Worm (Caenorhabditis elegans): ENCODE measurements around the gene Y69H2.9.

Gene Y69H2.9

DNA sequence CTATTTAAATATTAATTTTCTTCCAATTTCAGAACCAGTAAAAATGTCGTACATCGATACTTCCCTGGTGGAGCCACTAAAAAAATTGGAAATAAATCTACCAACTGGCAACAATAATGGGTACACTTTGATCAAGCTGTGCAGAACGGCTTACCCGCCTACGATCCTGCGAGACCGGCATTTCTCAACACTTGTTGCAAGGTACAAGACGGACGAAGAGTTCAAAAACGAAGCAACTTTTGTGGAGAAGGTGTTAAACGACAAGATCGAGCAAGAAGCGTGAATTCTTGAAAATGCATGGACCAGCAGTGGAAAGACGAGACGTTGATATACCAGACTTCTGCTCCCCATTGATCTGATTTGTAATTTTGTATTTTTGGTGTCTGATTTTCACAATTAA is 10.0 kb downstream of the Y69H2.9 start:
- TF ChIP-seq alr-1 (tag; optimal IDR thresholded peaks at IDR 0.05) (no peak), elt-1 (tag; optimal IDR thresholded peaks at IDR 0.05) (no peak), nhr-10 (tag; optimal IDR thresholded peaks at IDR 0.05) (no peak), snpc-4 (tag; optimal IDR thresholded peaks at IDR 0.05) (no peak), Y55F3AM.14 (GFP tag; optimal IDR thresholded peaks at IDR 0.05) (no peak), mab-5 (tag; optimal IDR thresholded peaks at IDR 0.05) (no peak), F13H6.1 (tag; optimal IDR thresholded peaks at IDR 0.05) (no peak), crh-2 (tag; optimal IDR thresholded peaks at IDR 0.05) (no peak), dmd-4 (tag; optimal IDR thresholded peaks at IDR 0.05) (no peak), skn-1 (tag; optimal IDR thresholded peaks at IDR 0.05) (no peak), unc-39 (tag; optimal IDR thresholded peaks at IDR 0.05) (no peak), lin-11 (tag; optimal IDR thresholded peaks at IDR 0.05) (no peak), ceh-82 (tag; optimal IDR thresholded peaks at IDR 0.05) (no peak), sma-9 (GFP tag; optimal IDR thresholded peaks at IDR 0.05) (no peak), sma-9 (tag; optimal IDR thresholded peaks at IDR 0.05) (no peak), sem-4 (tag; optimal IDR thresholded peaks at IDR 0.05) (no peak), nhr-6 (tag; optimal IDR thresholded peaks at IDR 0.05) (no peak)

DNA sequence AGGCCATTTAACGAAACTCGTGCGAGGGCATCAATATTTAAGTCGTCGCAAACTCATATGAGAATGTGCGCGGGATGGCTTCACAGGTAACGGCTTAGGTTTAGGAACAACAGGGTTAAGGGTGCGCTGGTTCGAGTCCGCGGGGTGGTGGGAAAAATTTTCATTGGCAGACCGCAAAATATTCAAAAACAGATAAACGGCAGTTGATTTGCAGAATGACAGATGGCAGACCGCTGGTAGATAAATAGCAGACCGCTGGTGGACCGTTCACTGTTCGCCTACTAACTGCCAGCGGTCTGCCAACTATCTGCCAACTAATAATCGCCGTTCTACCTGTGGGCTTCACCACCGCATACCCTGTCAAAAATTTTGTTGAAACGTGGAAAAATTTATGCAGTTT is 10.8 kb downstream of the Y69H2.9 start:
- TF ChIP-seq lsy-2 (tag; optimal IDR thresholded peaks at IDR 0.05) (no peak), sma-9 (GFP tag; optimal IDR thresholded peaks at IDR 0.05) (no peak), sma-9 (tag; optimal IDR thresholded peaks at IDR 0.05) (no peak), R02D3.7 (tag; optimal IDR thresholded peaks at IDR 0.05) (no peak)

DNA sequence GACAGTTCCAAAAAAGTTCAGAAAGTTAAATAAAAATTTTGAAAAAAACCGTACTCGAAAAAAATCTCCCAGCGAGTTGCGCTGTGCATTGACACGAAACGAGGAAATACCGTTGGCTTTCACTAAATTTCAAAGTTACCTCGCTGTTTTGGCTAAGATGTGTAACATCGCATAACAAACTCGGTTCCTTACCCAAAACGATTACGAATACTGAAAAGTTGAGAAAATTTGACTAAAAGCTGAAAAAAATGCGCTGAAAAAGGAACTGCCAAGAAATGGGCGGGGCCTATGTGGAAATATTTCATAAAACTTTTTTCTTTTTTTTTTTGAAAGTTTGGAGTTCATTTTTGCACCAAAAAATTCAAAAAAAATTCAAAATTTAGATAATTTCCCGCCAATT is 18.1 kb downstream of the Y69H2.9 start:
- no peak for TF ChIP-seq unc-39 (tag; optimal IDR thresholded peaks at IDR 0.05)
- TF ChIP-seq nhr-23 (tag; optimal IDR thresholded peaks at IDR 0.05): peak; percentile 34

DNA sequence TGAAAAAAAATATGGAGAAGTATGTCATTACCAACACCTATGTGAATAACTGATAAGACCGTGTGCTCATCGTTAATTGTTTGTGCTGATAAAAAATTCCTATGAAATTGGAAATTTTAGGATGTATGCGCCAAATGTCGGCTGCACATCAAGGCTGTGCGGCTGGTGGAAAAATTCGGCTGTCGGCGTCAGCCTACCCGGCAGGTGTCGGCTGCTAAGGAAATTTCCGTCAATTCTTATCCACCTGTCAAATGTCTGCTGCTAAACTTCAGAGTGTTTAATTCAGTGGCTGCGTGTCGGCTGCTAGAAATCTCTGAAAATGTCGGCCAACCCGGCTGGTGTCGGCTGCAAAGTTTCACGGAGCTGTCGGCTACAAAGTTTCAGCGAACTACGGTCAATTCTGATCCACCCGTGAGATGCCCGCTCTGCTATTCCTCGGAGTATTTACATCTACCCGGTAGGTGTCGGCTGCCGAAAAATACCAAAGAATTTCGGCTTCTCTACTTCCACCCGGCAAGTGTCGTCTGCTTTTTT is 18.7 kb downstream of the Y69H2.9 start, which contains the start of gene Y17D7C.2:
Gene Y17D7C.2 (minus strand): TSS at position 32 of the 534 bp plus-strand sequence.
- TF ChIP-seq R02D3.7 (tag; optimal IDR thresholded peaks at IDR 0.05) (no peak), snpc-4 (tag; optimal IDR thresholded peaks at IDR 0.05) (no peak), ztf-4 (tag; optimal IDR thresholded peaks at IDR 0.05) (no peak), fos-1 (tag; optimal IDR thresholded peaks at IDR 0.05) (peak; percentile 91), lin-13 (GFP tag; optimal IDR thresholded peaks at IDR 0.05) (no peak), sma-3 (GFP tag; optimal IDR thresholded peaks at IDR 0.05) (no peak)

DNA sequence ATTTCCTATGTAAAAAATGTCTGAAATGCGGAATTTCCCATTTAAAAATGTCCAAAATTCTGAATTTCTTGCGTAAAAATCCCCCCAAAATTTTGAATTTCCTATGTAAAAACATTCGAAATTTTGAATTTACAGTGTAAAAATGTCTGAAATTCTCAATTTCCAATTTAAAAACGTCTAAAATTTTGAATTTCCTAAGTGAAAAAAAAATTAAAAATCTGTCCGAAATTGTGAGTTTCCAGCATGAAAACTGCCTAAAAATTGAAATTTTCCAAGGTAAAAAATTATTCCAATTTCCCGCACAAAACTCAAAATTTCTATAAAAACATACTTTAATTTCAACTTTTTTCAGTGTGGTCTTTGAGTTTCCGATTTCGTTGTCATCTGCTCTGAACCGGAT is 20.5 kb downstream of the Y69H2.9 start:
- TF ChIP-seq ztf-11 (tag; optimal IDR thresholded peaks at IDR 0.05): no peak
- no peak for TF ChIP-seq ceh-82 (tag; optimal IDR thresholded peaks at IDR 0.05)
- TF ChIP-seq elt-3 (tag; optimal IDR thresholded peaks at IDR 0.05): no peak

DNA sequence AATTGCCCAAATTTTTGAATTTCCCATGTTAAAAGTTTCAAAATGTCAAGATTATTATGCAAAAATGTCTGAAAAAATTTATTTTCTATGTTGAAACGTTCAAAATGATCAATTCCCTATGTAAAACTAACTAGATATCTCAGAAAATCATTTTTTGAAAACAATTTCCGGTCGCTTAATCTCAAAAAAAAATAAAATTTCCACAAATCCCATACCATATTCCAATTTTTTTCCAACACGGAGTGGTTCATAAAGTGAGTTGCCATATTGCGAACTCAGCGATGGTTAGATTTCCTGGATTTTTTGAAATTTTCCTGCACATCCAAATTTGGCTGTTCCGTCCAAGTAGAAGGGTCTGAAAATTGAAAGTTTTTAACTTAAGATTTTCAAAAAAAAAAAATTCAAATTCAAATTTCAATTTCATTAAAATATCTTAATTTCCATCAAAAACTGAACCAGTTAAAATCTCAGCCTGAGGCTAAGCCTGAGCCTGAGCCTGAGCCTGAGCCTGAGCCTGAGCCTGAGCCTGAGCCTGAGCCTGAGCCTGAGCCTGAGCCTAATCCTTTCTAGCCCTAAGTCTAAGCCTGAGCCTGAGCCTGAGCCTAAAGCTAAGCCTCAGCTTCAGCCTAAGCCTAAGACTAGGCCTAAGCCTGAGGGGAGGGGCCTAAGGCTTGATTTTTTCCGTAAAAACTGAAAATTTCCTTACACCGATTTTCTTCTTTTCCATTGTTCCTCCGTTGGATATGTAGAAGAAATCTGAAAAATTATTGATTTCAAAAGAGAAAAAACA is 21.4 kb downstream of the Y69H2.9 start:
- TF ChIP-seq aly-2 (tag; optimal IDR thresholded peaks at IDR 0.05): no peak
- TF ChIP-seq ceh-82 (tag; optimal IDR thresholded peaks at IDR 0.05): no peak

DNA sequence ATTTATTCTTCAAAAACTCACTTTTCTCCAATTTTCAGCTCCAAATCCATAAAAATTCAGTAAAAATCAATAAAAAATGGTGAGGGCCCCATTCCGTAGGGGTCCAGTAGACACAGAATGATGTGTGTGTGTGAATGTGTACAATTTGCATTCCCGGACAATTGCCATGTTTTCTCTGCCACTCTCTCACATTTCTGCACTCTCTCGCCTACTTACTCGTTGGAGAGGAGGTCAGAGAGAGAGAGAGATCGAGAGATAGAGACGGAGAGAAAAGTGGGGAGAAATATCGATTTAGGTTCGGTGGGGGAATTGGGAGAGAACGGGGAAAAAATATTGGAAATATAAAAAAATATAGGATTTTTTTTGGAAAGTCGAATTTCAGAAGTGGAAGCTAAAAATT is 22.3 kb downstream of the Y69H2.9 start:
- TF ChIP-seq nhr-129 (tag; optimal IDR thresholded peaks at IDR 0.05): peak; percentile 83
- TF ChIP-seq nhr-21 (tag; optimal IDR thresholded peaks at IDR 0.05): peak; percentile 58
- TF ChIP-seq nhr-6 (tag; optimal IDR thresholded peaks at IDR 0.05): peak; percentile 67
- TF ChIP-seq ZK546.5 (tag; optimal IDR thresholded peaks at IDR 0.05): no peak
- no peak for TF ChIP-seq R02D3.7 (tag; optimal IDR thresholded peaks at IDR 0.05)
- TF ChIP-seq gmeb-1 (tag; optimal IDR thresholded peaks at IDR 0.05): peak; percentile 85
- TF ChIP-seq lsy-2 (tag; optimal IDR thresholded peaks at IDR 0.05): peak; percentile 72 to 92
- TF ChIP-seq nhr-10 (tag; optimal IDR thresholded peaks at IDR 0.05): no peak
- TF ChIP-seq mab-5 (tag; optimal IDR thresholded peaks at IDR 0.05): peak; percentile 87
- TF ChIP-seq zag-1 (tag; optimal IDR thresholded peaks at IDR 0.05): peak; percentile 72
- peak; percentile 74 for TF ChIP-seq nhr-25 (tag; optimal IDR thresholded peaks at IDR 0.05)
- no peak for TF ChIP-seq lin-11 (tag; optimal IDR thresholded peaks at IDR 0.05)
- peak; percentile 76 for TF ChIP-seq unc-55 (GFP tag; optimal IDR thresholded peaks at IDR 0.05)
- no peak for TF ChIP-seq ztf-4 (tag; optimal IDR thresholded peaks at IDR 0.05)
- no peak for TF ChIP-seq nhr-12 (tag; optimal IDR thresholded peaks at IDR 0.05)
- peak; percentile 70 for TF ChIP-seq fos-1 (tag; optimal IDR thresholded peaks at IDR 0.05)
- no peak for TF ChIP-seq Y55F3AM.14 (GFP tag; optimal IDR thresholded peaks at IDR 0.05)
- no peak for TF ChIP-seq unc-62 (GFP tag; optimal IDR thresholded peaks at IDR 0.05)
- TF ChIP-seq sem-4 (tag; optimal IDR thresholded peaks at IDR 0.05): peak; percentile 46
- peak; percentile 89 for TF ChIP-seq crh-2 (tag; optimal IDR thresholded peaks at IDR 0.05)
- no peak for TF ChIP-seq nhr-77 (tag; optimal IDR thresholded peaks at IDR 0.05)
- peak; percentile 89 for TF ChIP-seq F13H6.1 (tag; optimal IDR thresholded peaks at IDR 0.05)
- peak; percentile 79 for TF ChIP-seq lin-13 (GFP tag; optimal IDR thresholded peaks at IDR 0.05)
- TF ChIP-seq ceh-82 (tag; optimal IDR thresholded peaks at IDR 0.05): peak; percentile 34
- no peak for TF ChIP-seq unc-39 (tag; optimal IDR thresholded peaks at IDR 0.05)
- no peak for TF ChIP-seq lin-39 (tag; optimal IDR thresholded peaks at IDR 0.05)
- no peak for TF ChIP-seq dmd-4 (tag; optimal IDR thresholded peaks at IDR 0.05)

Data from whole organism, L2 larva.